Fruit fly (Drosophila melanogaster): ENCODE results near the gene Elo68alpha.

The Elo68alpha gene

dm6 chr3L:11109454-11109853 is 6.6 kb upstream of the Elo68alpha start, which contains the start of the genes CG34012 and emei:
TSS of gene CG34012 (minus strand) at chr3L:11109505.
TSS of gene emei (plus strand) at chr3L:11109690.
- no peak for TF ChIP-seq insv (optimal IDR thresholded peaks at IDR 0.05)
- TF ChIP-seq h (optimal IDR thresholded peaks at IDR 0.05) = no peak
- TF ChIP-seq Myc (optimal IDR thresholded peaks at IDR 0.05) = no peak
- TF ChIP-seq ttk (optimal IDR thresholded peaks at IDR 0.05) = no peak
- no peak for TF ChIP-seq psq (optimal IDR thresholded peaks at IDR 0.05)
- TF ChIP-seq Sin3A (optimal IDR thresholded peaks at IDR 0.05) = no peak

DNA sequence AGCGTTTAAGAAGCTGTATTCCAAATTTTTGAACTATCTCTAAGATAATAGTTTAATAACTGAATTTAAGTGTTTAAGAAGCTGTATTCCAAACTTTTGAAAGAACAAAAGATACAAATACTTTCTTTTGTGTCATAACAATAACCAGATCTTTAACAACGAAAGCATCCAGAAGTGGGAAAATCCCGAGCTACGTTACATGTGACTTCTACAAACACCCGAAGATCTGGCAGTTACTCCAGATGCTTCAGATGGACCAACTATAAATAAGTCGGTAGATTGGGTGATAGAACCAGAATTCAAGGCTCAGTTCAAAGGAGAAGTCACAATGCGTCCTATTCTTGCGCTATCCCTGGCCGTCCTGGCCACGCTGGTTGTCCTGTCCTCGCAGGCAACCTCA is 5.1 kb upstream of the Elo68alpha start, which contains the start of gene CG12522:
TSS of gene CG12522 (plus strand) at position 301 of the 400 bp plus-strand sequence.
- TF ChIP-seq psq (optimal IDR thresholded peaks at IDR 0.05) = no peak
- no peak for TF ChIP-seq insv (optimal IDR thresholded peaks at IDR 0.05)
- no peak for TF ChIP-seq Sin3A (optimal IDR thresholded peaks at IDR 0.05)
- no peak for TF ChIP-seq Myc (optimal IDR thresholded peaks at IDR 0.05)

dm6 chr3L:11107432-11107831 is 4.6 kb upstream of the Elo68alpha start, which contains the start of gene CG32073:
TSS of gene CG32073 (minus strand) at chr3L:11107582.
- TF ChIP-seq Myc (optimal IDR thresholded peaks at IDR 0.05) (no peak), h (optimal IDR thresholded peaks at IDR 0.05) (no peak), ttk (optimal IDR thresholded peaks at IDR 0.05) (no peak), psq (optimal IDR thresholded peaks at IDR 0.05) (no peak), insv (optimal IDR thresholded peaks at IDR 0.05) (no peak), Sin3A (optimal IDR thresholded peaks at IDR 0.05) (no peak)

DNA sequence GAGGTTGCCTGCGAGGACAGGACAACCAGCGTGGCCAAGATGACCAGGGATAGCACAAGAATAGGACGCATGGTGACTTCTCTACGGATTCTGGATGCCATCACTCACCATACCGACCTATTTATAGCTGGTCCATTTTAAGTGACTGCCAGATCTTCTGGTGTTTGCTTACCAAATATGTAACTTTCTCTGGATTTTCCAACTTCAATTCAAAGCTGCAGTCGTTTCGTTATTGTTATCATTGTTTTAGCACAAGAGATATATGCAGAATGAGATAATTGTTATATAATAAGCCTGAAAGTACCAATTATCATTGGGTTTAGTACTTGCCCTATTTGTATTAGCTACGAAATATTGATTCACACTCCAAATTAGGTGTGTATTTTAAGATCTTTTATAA is 943 bp upstream of the Elo68alpha start, which contains the start of gene CG32071:
TSS of gene CG32071 (minus strand) at position 101 of the 400 bp plus-strand sequence.
- no peak for TF ChIP-seq Myc (optimal IDR thresholded peaks at IDR 0.05)
- TF ChIP-seq ttk (optimal IDR thresholded peaks at IDR 0.05) = no peak
- TF ChIP-seq insv (optimal IDR thresholded peaks at IDR 0.05) = no peak
- TF ChIP-seq h (optimal IDR thresholded peaks at IDR 0.05) = no peak

- TF ChIP-seq Myc (optimal IDR thresholded peaks at IDR 0.05) (no peak), insv (optimal IDR thresholded peaks at IDR 0.05) (no peak), h (optimal IDR thresholded peaks at IDR 0.05) (no peak), Sin3A (optimal IDR thresholded peaks at IDR 0.05) (no peak), ttk (optimal IDR thresholded peaks at IDR 0.05) (no peak), psq (optimal IDR thresholded peaks at IDR 0.05) (no peak)
Measured at dm6 chr3L:11101598-11101997, 1.2 kb downstream of the Elo68alpha start, which contains the start of gene Elo68beta. TSS of gene Elo68beta (minus strand) at chr3L:11101698.

- TF ChIP-seq insv (optimal IDR thresholded peaks at IDR 0.05) (no peak), psq (optimal IDR thresholded peaks at IDR 0.05) (no peak), Myc (optimal IDR thresholded peaks at IDR 0.05) (no peak)
Measured at dm6 chr3L:11097982-11098663, 4.7 kb downstream of the Elo68alpha start, which contains the start of the genes Irbp18 and APP-BP1. TSS of gene Irbp18 (minus strand) at chr3L:11098186. TSS of gene APP-BP1 (plus strand) at chr3L:11098412.

dm6 chr3L:11096195-11096908 is 6.5 kb downstream of the Elo68alpha start, which contains the start of the genes CG46439, Iyd and CG33947:
TSS of gene CG46439 (minus strand) at chr3L:11096245.
TSS of gene Iyd (minus strand) at chr3L:11096245.
TSS of gene CG33947 (plus strand) at chr3L:11096496.
- TF ChIP-seq ttk (optimal IDR thresholded peaks at IDR 0.05) = no peak
- no peak for TF ChIP-seq psq (optimal IDR thresholded peaks at IDR 0.05)

DNA sequence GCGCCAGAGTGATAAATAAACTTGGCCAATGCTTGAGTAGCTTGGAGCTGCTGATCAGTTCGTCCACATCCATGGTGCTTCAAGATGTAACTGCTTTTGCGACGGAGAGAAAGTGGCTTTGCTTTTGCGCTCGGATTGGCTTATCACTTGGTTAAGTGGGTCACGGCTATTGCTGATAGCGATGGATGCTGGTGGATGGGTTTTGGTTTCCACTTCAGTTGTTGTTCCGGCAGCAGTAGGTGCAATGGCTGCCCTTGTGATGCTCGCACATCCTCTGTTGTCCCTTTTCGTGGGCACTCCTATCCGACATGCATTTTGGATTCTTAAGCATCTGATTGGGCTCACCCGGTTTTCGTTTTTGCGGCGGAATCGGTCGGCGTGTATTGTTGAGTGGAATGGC is 8.6 kb downstream of the Elo68alpha start:
- TF ChIP-seq Myc (optimal IDR thresholded peaks at IDR 0.05) = no peak
- TF ChIP-seq ttk (optimal IDR thresholded peaks at IDR 0.05) = no peak
- TF ChIP-seq Sin3A (optimal IDR thresholded peaks at IDR 0.05) = no peak
- no peak for TF ChIP-seq insv (optimal IDR thresholded peaks at IDR 0.05)
- no peak for TF ChIP-seq psq (optimal IDR thresholded peaks at IDR 0.05)
- no peak for TF ChIP-seq h (optimal IDR thresholded peaks at IDR 0.05)

DNA sequence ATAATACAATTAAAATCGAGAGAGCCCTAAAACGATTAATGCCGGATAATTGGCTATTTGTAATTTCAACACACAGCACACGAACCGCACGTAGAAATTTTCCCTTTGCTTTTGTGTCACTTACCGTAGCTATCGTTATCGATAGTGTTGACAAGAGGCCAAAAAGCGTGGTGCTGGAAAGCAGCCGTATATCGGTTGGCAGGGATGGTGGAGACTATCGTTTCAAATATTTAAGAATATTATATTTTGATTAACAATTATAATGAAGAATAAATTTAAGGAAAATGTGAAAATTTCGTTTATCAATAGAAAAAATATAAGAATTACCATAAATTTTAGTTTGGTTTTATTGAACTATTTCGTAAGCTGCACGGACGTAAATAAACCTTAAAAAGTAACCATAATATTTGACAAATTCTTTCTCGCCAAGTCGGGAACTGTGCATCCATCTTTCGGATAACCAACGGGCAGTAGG is 9.7 kb downstream of the Elo68alpha start, which contains the start of gene JIL-1:
TSS of gene JIL-1 (minus strand) at position 148 of the 475 bp plus-strand sequence.
- TF ChIP-seq Myc (optimal IDR thresholded peaks at IDR 0.05) (no peak), psq (optimal IDR thresholded peaks at IDR 0.05) (no peak), ttk (optimal IDR thresholded peaks at IDR 0.05) (no peak), Sin3A (optimal IDR thresholded peaks at IDR 0.05) (no peak), insv (optimal IDR thresholded peaks at IDR 0.05) (no peak), h (optimal IDR thresholded peaks at IDR 0.05) (no peak)

dm6 chr3L:11092610-11092961 is 10.2 kb downstream of the Elo68alpha start:
- TF ChIP-seq h (optimal IDR thresholded peaks at IDR 0.05) (no peak), Myc (optimal IDR thresholded peaks at IDR 0.05) (no peak), psq (optimal IDR thresholded peaks at IDR 0.05) (no peak), insv (optimal IDR thresholded peaks at IDR 0.05) (no peak), Sin3A (optimal IDR thresholded peaks at IDR 0.05) (no peak), ttk (optimal IDR thresholded peaks at IDR 0.05) (no peak)

DNA sequence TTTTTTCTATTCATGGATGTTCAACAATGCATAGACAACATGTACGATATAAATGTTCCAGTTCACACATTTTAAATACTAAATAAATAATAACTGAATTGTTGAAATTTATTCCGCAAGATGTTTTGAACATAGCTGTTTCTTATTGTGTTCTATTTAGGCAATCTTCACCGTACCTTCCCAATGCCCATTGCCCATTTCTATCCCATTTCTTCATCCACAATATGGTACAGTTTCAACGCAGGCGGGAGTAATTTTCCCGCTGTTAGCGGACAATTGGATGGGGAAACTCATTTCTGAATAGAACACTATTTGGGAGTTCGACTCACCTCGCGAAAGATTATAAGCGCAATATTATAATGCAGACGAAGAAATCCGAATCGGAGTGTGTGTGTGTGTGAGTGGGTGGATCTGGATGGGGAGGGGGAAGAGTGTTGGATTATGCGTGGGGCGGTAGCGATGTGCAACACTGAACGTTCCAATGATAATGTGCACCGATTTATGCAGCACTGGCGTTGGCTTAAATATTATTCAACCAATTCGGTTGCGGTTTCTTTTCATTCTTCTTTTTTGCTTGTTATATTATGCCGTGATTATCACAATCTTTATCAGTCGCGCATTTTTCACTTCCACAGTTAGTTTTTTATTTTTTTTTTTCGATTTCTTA is 10.8 kb downstream of the Elo68alpha start:
- no peak for TF ChIP-seq h (optimal IDR thresholded peaks at IDR 0.05)

dm6 chr3L:11089805-11090440 is 12.9 kb downstream of the Elo68alpha start:
- TF ChIP-seq ttk (optimal IDR thresholded peaks at IDR 0.05) (no peak), Myc (optimal IDR thresholded peaks at IDR 0.05) (no peak), h (optimal IDR thresholded peaks at IDR 0.05) (no peak), Sin3A (optimal IDR thresholded peaks at IDR 0.05) (no peak), psq (optimal IDR thresholded peaks at IDR 0.05) (no peak), insv (optimal IDR thresholded peaks at IDR 0.05) (no peak)

Measured in Kc167 (cell line).